Worm (Caenorhabditis elegans) whole organism, young adult: ENCODE results near the gene fis-2.

Experiments used
- B0019.2 ChIP-seq: fragments of 200-800 bp; sonication (Bioruptor generic); conservative IDR thresholded peaks from 2 replicates; pipeline ENCODE4 v1.3.6; 2022; ENCODE audit warnings: missing genetic modification reagents, missing genetic modification characterization, missing compliant biosample characterization
- F33H1.4 ChIP-seq: fragments of 200-800 bp; sonication (Bioruptor generic); IDR thresholded peaks from 2 replicates; pipeline ENCODE4 v1.3.6; 2022; ENCODE audit warnings: missing genetic modification reagents, missing genetic modification characterization, missing compliant biosample characterization
- bed-1 ChIP-seq: fragments of 200-800 bp; sonication (Bioruptor generic); IDR thresholded peaks from 2 replicates; pipeline ENCODE4 v1.3.6; 2022; ENCODE audit warnings: missing genetic modification reagents, missing genetic modification characterization, missing compliant biosample characterization
- ceh-40 ChIP-seq: fragments of 200-800 bp; sonication (Bioruptor generic); IDR thresholded peaks from 2 replicates; pipeline ENCODE4 v1.3.6; 2022; ENCODE audit warnings: missing genetic modification characterization, missing compliant biosample characterization
- egrh-3 ChIP-seq: fragments of 200-800 bp; sonication (Bioruptor generic); IDR thresholded peaks from 2 replicates; pipeline ENCODE4 v1.3.6; 2022; ENCODE audit warnings: missing genetic modification reagents, missing genetic modification characterization, missing compliant biosample characterization
- mxl-1 ChIP-seq: sonication (generic microtip); optimal IDR thresholded peaks from 2 replicates; lab custom pipeline; 2016; ENCODE audit warnings: missing genetic modification characterization, missing compliant biosample characterization
- pha-4 ChIP-seq: fragments of 150-350 bp; sonication (generic microtip); optimal IDR thresholded peaks from 2 replicates; lab custom pipeline; 2014; ENCODE audit warnings: missing biosample characterization, missing genetic modification reagents, missing genetic modification characterization

DNA sequence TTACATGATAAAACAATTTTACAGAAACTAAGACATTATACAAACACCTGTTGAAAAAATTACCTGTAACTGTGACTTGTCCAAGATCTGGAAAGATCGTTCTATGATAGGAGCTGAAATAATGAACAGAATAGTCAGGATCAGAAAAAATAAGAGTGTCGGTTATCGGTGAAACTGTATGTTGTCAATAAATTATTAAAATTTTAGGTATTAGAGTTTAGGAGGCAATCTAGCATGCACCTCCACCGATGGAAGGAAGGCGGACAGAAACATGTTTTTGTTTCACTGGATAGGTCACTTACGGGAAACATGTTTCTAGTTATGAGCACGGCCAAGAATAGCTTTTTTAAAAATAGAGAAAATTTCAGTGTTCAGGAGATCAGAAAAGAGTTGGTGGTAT, 14.5 kb upstream of the fis-2 start, which contains the start of gene ced-13:
- TF ChIP-seq egrh-3 (no peak), mxl-1 (tag; lab: Kevin White, UChicago) (no peak), B0019.2 (GFP tag; lab: Robert Waterston, UW) (no peak), pha-4 (tag; lab: Kevin White, UChicago) (no peak), bed-1 (GFP tag; lab: Robert Waterston, UW) (no peak), F33H1.4 (no peak), ceh-40 (GFP tag; lab: Robert Waterston, UW) (no peak)
